Fruit fly (Drosophila melanogaster): ENCODE data around the gene CG3402.

Gene CG3402

dm6 chr3L:615425-616046 lies 37.1 kb downstream of the CG3402 start:
- TF ChIP-seq H15 (GFP tag; IDR thresholded peaks at IDR 0.05) (peak; percentile 91), croc (GFP tag; conservative IDR thresholded peaks at IDR 0.05) (peak; percentile 84), sna (GFP tag; IDR thresholded peaks at IDR 0.05; ENCODE audit: partially characterized antibody) (no peak), psq (GFP tag; optimal IDR thresholded peaks at IDR 0.05) (peak; percentile 23), p53 (GFP tag; optimal IDR thresholded peaks at IDR 0.05) (peak; percentile 33), CG10565 (GFP tag; optimal IDR thresholded peaks at IDR 0.05) (peak; percentile 34), CG8944 (GFP tag; optimal IDR thresholded peaks at IDR 0.05) (peak; percentile 85), CG12942 (GFP tag; optimal IDR thresholded peaks at IDR 0.05) (peak; percentile 79), sd (tag; optimal IDR thresholded peaks at IDR 0.05) (peak; percentile 71), mirr (GFP tag; optimal IDR thresholded peaks at IDR 0.05) (peak; percentile 94), pzg (GFP tag; optimal IDR thresholded peaks at IDR 0.05) (no peak), ems (GFP tag; optimal IDR thresholded peaks at IDR 0.05) (peak; percentile 59), Mes4 (GFP tag; optimal IDR thresholded peaks at IDR 0.05) (peak; percentile 81), Lhr (GFP tag; optimal IDR thresholded peaks at IDR 0.05) (peak; percentile 64), CG3407 (GFP tag; optimal IDR thresholded peaks at IDR 0.05) (peak; percentile 83), CG4730 (GFP tag; IDR thresholded peaks at IDR 0.05) (peak; percentile 86), CG15269 (tag; optimal IDR thresholded peaks at IDR 0.05) (peak; percentile 89), grn (GFP tag; optimal IDR thresholded peaks at IDR 0.05) (peak; percentile 44), gce (GFP tag; IDR thresholded peaks at IDR 0.05) (peak; percentile 81; the same call in 2 of the 3 replicates), nerfin-1 (tag; optimal IDR thresholded peaks at IDR 0.05) (peak; percentile 68), HHEX (GFP tag; optimal IDR thresholded peaks at IDR 0.05) (peak; percentile 85), mld (GFP tag; IDR thresholded peaks at IDR 0.05; ENCODE audit: partially characterized antibody) (no peak), HLH54F (GFP tag; optimal IDR thresholded peaks at IDR 0.05) (peak; percentile 35), tap (tag; optimal IDR thresholded peaks at IDR 0.05) (peak; percentile 89), CG1529 (GFP tag; optimal IDR thresholded peaks at IDR 0.05) (peak; percentile 82), kah (GFP tag; optimal IDR thresholded peaks at IDR 0.05) (peak; percentile 77), ewg (GFP tag; optimal IDR thresholded peaks at IDR 0.05) (peak; percentile 79), her (GFP tag; optimal IDR thresholded peaks at IDR 0.05) (peak; percentile 72), oc (tag; optimal IDR thresholded peaks at IDR 0.05) (peak; percentile 83), jigr1 (GFP tag; IDR thresholded peaks at IDR 0.05) (peak; percentile 80; the same call in 2 of the 3 replicates), CG8478 (optimal IDR thresholded peaks at IDR 0.05) (no peak), dan (GFP tag; IDR thresholded peaks at IDR 0.05) (peak; percentile 52; the same call in 1 of the 2 replicates), CG13287 (GFP tag; IDR thresholded peaks at IDR 0.05; ENCODE audit: partially characterized antibody) (no peak), CG15011 (GFP tag; optimal IDR thresholded peaks at IDR 0.05) (peak; percentile 65), Hmr (GFP tag; optimal IDR thresholded peaks at IDR 0.05) (peak; percentile 75), nmo (GFP tag; optimal IDR thresholded peaks at IDR 0.05) (peak; percentile 92), gcm2 (GFP tag; optimal IDR thresholded peaks at IDR 0.05) (peak; percentile 50), esg (GFP tag; conservative IDR thresholded peaks at IDR 0.05) (peak; percentile 90), wor (GFP tag; IDR thresholded peaks at IDR 0.05) (peak; percentile 85), CG34224 (GFP tag; IDR thresholded peaks at IDR 0.05; ENCODE audit: partially characterized antibody) (no peak), bab2 (GFP tag; optimal IDR thresholded peaks at IDR 0.05) (peak; percentile 82), usp (GFP tag; optimal IDR thresholded peaks at IDR 0.05) (no peak), inv (GFP tag; IDR thresholded peaks at IDR 0.05; ENCODE audit: partially characterized antibody) (no peak), CG10147 (GFP tag; optimal IDR thresholded peaks at IDR 0.05) (peak; percentile 70), Opbp (GFP tag; IDR thresholded peaks at IDR 0.05; ENCODE audit: partially characterized antibody) (no peak), Dbx (GFP tag; IDR thresholded peaks at IDR 0.05) (peak; percentile 65; the same call in 2 of the 3 replicates), sens-2 (GFP tag; IDR thresholded peaks at IDR 0.05) (peak; percentile 81), Antp (GFP tag; optimal IDR thresholded peaks at IDR 0.05) (peak; percentile 85), bigmax (GFP tag; optimal IDR thresholded peaks at IDR 0.05) (no peak), NC2α (GFP tag; optimal IDR thresholded peaks at IDR 0.05) (peak; percentile 78)

Measured in whole organism, embryonic.